Fruit fly (Drosophila melanogaster) whole organism, embryonic: ENCODE results near the gene pnt.

ENCODE experiments used
- Atf6 ChIP-seq: fragments of 200-800 bp; sonication (Bioruptor generic); IDR thresholded peaks from 2 replicates; pipeline ENCODE4 v1.3.6; 2022; ENCODE audit warnings: missing biosample characterization, missing genetic modification characterization
- B-H1 ChIP-seq: fragments of 200-800 bp; sonication (Bioruptor generic); IDR thresholded peaks from 3 replicates; pipeline ENCODE4 v1.3.6; 2022; ENCODE audit warnings: missing biosample characterization, missing genetic modification characterization
- CG12391 ChIP-seq: fragments of 200-800 bp; sonication (Bioruptor generic); optimal IDR thresholded peaks from 3 replicates; lab custom pipeline; 2018; ENCODE audit warnings: missing biosample characterization, mild to moderate bottlenecking, missing genetic modification characterization, moderate library complexity
- CG12769 ChIP-seq: fragments of 200-800 bp; sonication (Bioruptor generic); optimal IDR thresholded peaks from 2 replicates; lab custom pipeline; 2019; ENCODE audit warnings: missing biosample characterization, mild to moderate bottlenecking, missing genetic modification characterization, moderate library complexity
- CG13123 ChIP-seq: fragments of 200-800 bp; sonication (Bioruptor generic); optimal IDR thresholded peaks from 2 replicates; lab custom pipeline; 2016; ENCODE audit warnings: missing biosample characterization, missing genetic modification characterization
- CG13624 ChIP-seq: fragments of 200-800 bp; sonication (Bioruptor generic); optimal IDR thresholded peaks from 2 replicates; lab custom pipeline; 2016; ENCODE audit warnings: missing biosample characterization, missing genetic modification characterization
- CG15269 ChIP-seq: fragments of 200-800 bp; sonication (Bioruptor generic); optimal IDR thresholded peaks from 2 replicates; lab custom pipeline; 2018; ENCODE audit warnings: missing biosample characterization, mild to moderate bottlenecking, missing genetic modification characterization, moderate library complexity
- CG1602 ChIP-seq: fragments of 200-800 bp; sonication (Bioruptor generic); optimal IDR thresholded peaks from 3 replicates; lab custom pipeline; 2016; ENCODE audit warnings: missing biosample characterization, missing genetic modification characterization
- CG2120 ChIP-seq: fragments of 200-800 bp; sonication (Bioruptor generic); optimal IDR thresholded peaks from 3 replicates; lab custom pipeline; 2016; ENCODE audit warnings: missing biosample characterization, missing genetic modification characterization
- CG2202 ChIP-seq: fragments of 200-800 bp; sonication (Bioruptor generic); optimal IDR thresholded peaks from 2 replicates; lab custom pipeline; 2018; ENCODE audit warnings: missing biosample characterization, mild to moderate bottlenecking, missing genetic modification characterization
- CG3065 ChIP-seq: fragments of 200-800 bp; sonication (Bioruptor generic); optimal IDR thresholded peaks from 2 replicates; lab custom pipeline; 2016; ENCODE audit warnings: missing biosample characterization, missing genetic modification characterization
- CG31388 ChIP-seq: fragments of 200-800 bp; sonication (Bioruptor generic); optimal IDR thresholded peaks from 2 replicates; lab custom pipeline; 2016; ENCODE audit warnings: missing biosample characterization, missing genetic modification characterization
- CG3163 ChIP-seq: fragments of 200-800 bp; sonication (Bioruptor generic); optimal IDR thresholded peaks from 3 replicates; lab custom pipeline; 2016; ENCODE audit warnings: missing biosample characterization, missing genetic modification characterization
- CG32772 ChIP-seq: fragments of 200-800 bp; sonication (Bioruptor generic); IDR thresholded peaks from 2 replicates; pipeline ENCODE4 v1.3.6; 2022; ENCODE audit warnings: missing biosample characterization, missing genetic modification characterization
- CG3281 ChIP-seq: fragments of 200-800 bp; sonication (Bioruptor generic); optimal IDR thresholded peaks from 3 replicates; lab custom pipeline; 2017; ENCODE audit warnings: missing biosample characterization, mild to moderate bottlenecking, missing genetic modification characterization
- CG33213 ChIP-seq: fragments of 200-800 bp; sonication (Bioruptor generic); optimal IDR thresholded peaks from 3 replicates; lab custom pipeline; 2016; ENCODE audit warnings: missing biosample characterization, missing genetic modification characterization
- CG42726 ChIP-seq: fragments of 200-800 bp; sonication (Bioruptor generic); IDR thresholded peaks from 2 replicates; pipeline ENCODE4 v1.3.6; 2022; ENCODE audit warnings: missing biosample characterization, missing genetic modification characterization; ENCODE audit not compliant: partially characterized antibody
- CG5180 ChIP-seq: fragments of 200-800 bp; sonication (Bioruptor generic); optimal IDR thresholded peaks from 3 replicates; lab custom pipeline; 2017; ENCODE audit warnings: missing biosample characterization, missing genetic modification characterization, mild to moderate bottlenecking, moderate library complexity, missing genetic modification reagents
- CG9817 ChIP-seq: fragments of 200-800 bp; sonication (Bioruptor generic); optimal IDR thresholded peaks from 2 replicates; lab custom pipeline; 2018; ENCODE audit warnings: missing biosample characterization, mild to moderate bottlenecking, missing genetic modification characterization, moderate library complexity
- D19A ChIP-seq: fragments of 200-800 bp; optimal IDR thresholded peaks from 3 replicates; lab custom pipeline; 2019; ENCODE audit warnings: missing biosample characterization, mild to moderate bottlenecking, missing genetic modification characterization, moderate library complexity
- Eip74EF ChIP-seq, 2 experiments: fragments of 200-800 bp in 1 of 2; fragments of >200 bp in 1 of 2; sonication (Bioruptor generic) in 1 of 2; optimal IDR thresholded peaks; 2 replicates each; lab custom pipeline; 2017 to 2019; ENCODE audit warnings: missing biosample characterization in 2 of 2, missing genetic modification characterization in 2 of 2, mild to moderate bottlenecking in 1 of 2, moderate library complexity in 1 of 2
- Fer3 ChIP-seq: fragments of 200-800 bp; sonication (Bioruptor generic); optimal IDR thresholded peaks from 2 replicates; lab custom pipeline; 2018; ENCODE audit warnings: missing biosample characterization, mild to moderate bottlenecking, missing genetic modification characterization, moderate library complexity
- MESR4 ChIP-seq: fragments of 200-800 bp; sonication (Bioruptor generic); optimal IDR thresholded peaks from 2 replicates; lab custom pipeline; 2018; ENCODE audit warnings: missing biosample characterization, mild to moderate bottlenecking, missing genetic modification characterization, moderate library complexity
- Six4 ChIP-seq: fragments of 200-800 bp; sonication (Bioruptor generic); optimal IDR thresholded peaks from 2 replicates; lab custom pipeline; 2016; ENCODE audit warnings: missing biosample characterization, missing genetic modification characterization
- az2 ChIP-seq: fragments of 200-800 bp; sonication (Bioruptor generic); optimal IDR thresholded peaks from 3 replicates; lab custom pipeline; 2016; ENCODE audit warnings: missing biosample characterization, missing genetic modification characterization
- danr ChIP-seq: fragments of 200-800 bp; sonication (Bioruptor generic); IDR thresholded peaks from 2 replicates; pipeline ENCODE4 v1.3.6; 2022; ENCODE audit warnings: missing biosample characterization, missing genetic modification characterization
- dmrt11E ChIP-seq: fragments of 200-800 bp; sonication (Bioruptor generic); optimal IDR thresholded peaks from 3 replicates; lab custom pipeline; 2018; ENCODE audit warnings: missing biosample characterization, mild to moderate bottlenecking, missing genetic modification characterization, moderate library complexity
- dpn ChIP-seq, 2 experiments: fragments of 200-800 bp; sonication (Bioruptor generic); optimal IDR thresholded peaks; 3 replicates each; lab custom pipeline; 2016; ENCODE audit warnings: missing biosample characterization in 2 of 2, missing genetic modification characterization in 2 of 2
- esg ChIP-seq: fragments of 200-800 bp; sonication (Bioruptor generic); conservative IDR thresholded peaks from 2 replicates; pipeline ENCODE4 v1.3.6; 2022; ENCODE audit warnings: missing biosample characterization, missing genetic modification characterization
- hbn ChIP-seq: fragments of 200-800 bp; sonication (Bioruptor generic); IDR thresholded peaks from 2 replicates; pipeline ENCODE4 v1.3.6; 2022; ENCODE audit warnings: missing biosample characterization, missing genetic modification characterization; ENCODE audit not compliant: partially characterized antibody
- ind ChIP-seq: fragments of 200-800 bp; sonication (Bioruptor generic); optimal IDR thresholded peaks from 3 replicates; lab custom pipeline; 2016; ENCODE audit warnings: missing biosample characterization, missing genetic modification characterization
- jigr1 ChIP-seq: fragments of 200-800 bp; sonication (Bioruptor generic); IDR thresholded peaks from 3 replicates; pipeline ENCODE4 v1.3.6; 2022; ENCODE audit warnings: missing biosample characterization, missing genetic modification characterization
- kay ChIP-seq: fragments of 200-800 bp; sonication (Bioruptor generic); optimal IDR thresholded peaks from 2 replicates; lab custom pipeline; 2016; ENCODE audit warnings: missing biosample characterization, missing genetic modification characterization
- ken ChIP-seq: fragments of 200-800 bp; sonication (Bioruptor generic); IDR thresholded peaks from 3 replicates; pipeline ENCODE4 v1.3.6; 2022; ENCODE audit warnings: missing biosample characterization, missing genetic modification characterization
- kni ChIP-seq: fragments of 200-800 bp; sonication (Bioruptor generic); optimal IDR thresholded peaks from 3 replicates; lab custom pipeline; 2017; ENCODE audit warnings: mild to moderate bottlenecking, missing biosample characterization, missing genetic modification reagents, missing genetic modification characterization
- lola ChIP-seq, 3 experiments: fragments of >200 bp in 2 of 3; fragments of 200-800 bp in 1 of 3; sonication (Bioruptor generic) in 1 of 3; optimal IDR thresholded peaks; 2 replicates each; lab custom pipeline; 2017 to 2019; ENCODE audit warnings: missing biosample characterization in 3 of 3, missing genetic modification characterization in 3 of 3, mild to moderate bottlenecking in 1 of 3, moderate library complexity in 1 of 3
- lov ChIP-seq, 2 experiments: fragments of 200-800 bp in 1 of 2; fragments of >200 bp in 1 of 2; sonication (Bioruptor generic) in 1 of 2; IDR thresholded peaks in 1 of 2; optimal IDR thresholded peaks in 1 of 2; 2 replicates in 1 of 2; 3 replicates in 1 of 2; pipeline versions ENCODE4 v1.3.6 to Lab custom; 2017 to 2022; ENCODE audit warnings: missing biosample characterization in 1 of 2, missing genetic modification characterization in 1 of 2
- nerfin-1 ChIP-seq: fragments of 200-800 bp; sonication (Bioruptor generic); optimal IDR thresholded peaks from 3 replicates; lab custom pipeline; 2019; ENCODE audit warnings: missing biosample characterization, mild to moderate bottlenecking, missing genetic modification characterization, moderate library complexity
- pan ChIP-seq, 4 experiments: fragments of >200 bp in 3 of 4; fragments of 200-800 bp in 1 of 4; sonication (Bioruptor generic) in 1 of 4; optimal IDR thresholded peaks in 3 of 4; IDR thresholded peaks in 1 of 4; 2 replicates each; pipeline versions ENCODE4 v1.3.6 to Lab custom; 2017 to 2022; ENCODE audit warnings: missing biosample characterization in 2 of 4, missing genetic modification characterization in 2 of 4, mixed read lengths in 1 of 4
- run ChIP-seq: fragments of 200-800 bp; sonication (Bioruptor generic); optimal IDR thresholded peaks from 3 replicates; lab custom pipeline; 2018; ENCODE audit warnings: missing biosample characterization, mild to moderate bottlenecking, missing genetic modification characterization
- salm ChIP-seq: fragments of 200-800 bp; sonication (Bioruptor generic); optimal IDR thresholded peaks from 2 replicates; lab custom pipeline; 2018; ENCODE audit warnings: missing biosample characterization, mild to moderate bottlenecking, missing genetic modification characterization
- sens ChIP-seq: fragments of 200-800 bp; sonication (Bioruptor generic); peaks from one replicate; lab custom pipeline; 2016; ENCODE audit warnings: missing biosample characterization, missing genetic modification characterization
- slou ChIP-seq: fragments of 200-800 bp; sonication (Bioruptor generic); optimal IDR thresholded peaks from 3 replicates; lab custom pipeline; 2016; ENCODE audit warnings: missing biosample characterization, missing genetic modification characterization
- tap ChIP-seq: fragments of 200-800 bp; optimal IDR thresholded peaks from 3 replicates; lab custom pipeline; 2019; ENCODE audit warnings: missing biosample characterization, mild to moderate bottlenecking, missing genetic modification characterization, moderate library complexity
- tio ChIP-seq: fragments of 200-800 bp; sonication (Bioruptor generic); optimal IDR thresholded peaks from 2 replicates; lab custom pipeline; 2017; ENCODE audit warnings: missing biosample characterization, missing genetic modification characterization, inconsistent platforms
- trem ChIP-seq: fragments of 200-800 bp; optimal IDR thresholded peaks from 3 replicates; lab custom pipeline; 2019; ENCODE audit warnings: missing biosample characterization, mild to moderate bottlenecking, missing genetic modification characterization, moderate library complexity

Gene pnt

DNA sequence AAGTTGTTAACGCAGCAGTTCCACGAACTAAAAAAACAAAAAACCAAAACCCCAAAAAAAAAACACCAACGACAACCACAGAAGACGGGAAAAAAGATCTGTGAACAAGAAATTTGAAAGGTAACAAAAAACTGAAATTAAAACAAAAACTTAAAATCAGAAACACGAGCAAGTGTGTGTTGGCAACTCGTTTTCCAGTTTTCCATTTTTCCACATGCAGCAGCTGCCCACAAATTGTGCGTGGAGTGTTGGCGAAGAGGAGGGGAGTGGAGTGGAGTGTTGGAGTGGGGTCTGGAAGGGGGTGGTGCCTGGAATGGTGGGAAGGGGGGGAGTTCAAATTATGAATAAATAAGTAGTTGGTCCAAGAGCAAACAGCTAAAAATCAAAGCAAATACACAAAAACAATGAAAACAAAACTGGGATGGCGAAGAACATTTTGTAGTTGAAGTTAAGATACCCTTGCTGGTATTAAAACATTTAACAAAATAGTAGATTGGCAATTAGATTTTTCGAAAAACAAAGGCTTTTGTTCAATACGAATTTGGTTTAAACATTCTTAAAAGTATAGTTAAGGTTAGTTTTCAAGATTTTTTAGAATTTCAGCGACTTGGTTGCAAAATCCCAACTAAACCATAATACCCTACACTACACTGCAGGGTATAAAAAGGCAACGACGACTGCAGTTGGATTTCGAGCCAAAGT is 12.5 kb downstream of the pnt start (continued):
- TF ChIP-seq ken (0 out of 3 replicates have a peak, but pooled peaks have one; percentile 33), CG13624 (GFP tag; lab: Kevin White, UChicago) (peak; percentile 4), lov (optimal IDR thresholded peaks at IDR 0.05; lab: Kevin White, UChicago) (no peak), lov (GFP tag; IDR thresholded peaks at IDR 0.05; lab: Robert Waterston, UW) (0 out of 3 replicates have a peak, but pooled peaks have one; percentile 16), CG12769 (tag; lab: Kevin White, UChicago) (peak; percentile 51), CG5180 (GFP tag; lab: Kevin White, UChicago) (peak; percentile 34), salm (tag; lab: Kevin White, UChicago) (peak; percentile 4), dmrt11E (tag; lab: Kevin White, UChicago) (peak; percentile 67), kni (GFP tag; lab: Kevin White, UChicago) (peak; percentile 20), esg (GFP tag; lab: Robert Waterston, UW) (peak; percentile 27), dpn (GFP tag; optimal IDR thresholded peaks at IDR 0.05; lab: Kevin White, UChicago) (peak in 1 of 2 experiments; percentile 22), CG2202 (peak; percentile 40), CG12391 (tag; lab: Kevin White, UChicago) (peak; percentile 57), slou (GFP tag; lab: Kevin White, UChicago) (no peak), CG1602 (GFP tag; lab: Kevin White, UChicago) (peak; percentile 30), MESR4 (GFP tag; lab: Kevin White, UChicago) (no peak), CG32772 (GFP tag; lab: Robert Waterston, UW) (no peak), danr (GFP tag; lab: Robert Waterston, UW) (0 out of 2 replicates have a peak, but pooled peaks have one; percentile 29), CG2120 (peak; percentile 30), sens (GFP tag; lab: Kevin White, UChicago) (peak; percentile 91), az2 (GFP tag; lab: Kevin White, UChicago) (peak; percentile 38), CG3065 (GFP tag; lab: Kevin White, UChicago) (no peak), ind (GFP tag; lab: Kevin White, UChicago) (peak; percentile 36), CG3163 (GFP tag; lab: Kevin White, UChicago) (peak; percentile 41), hbn (no peak), CG31388 (GFP tag; lab: Kevin White, UChicago) (no peak), CG15269 (tag; lab: Kevin White, UChicago) (peak; percentile 25), CG33213 (GFP tag; lab: Kevin White, UChicago) (peak; percentile 20), tio (peak; percentile 34), lola (GFP tag; optimal IDR thresholded peaks at IDR 0.05; lab: Kevin White, UChicago) (peak in 1 of 3 experiments; percentile 72), Eip74EF (GFP tag; optimal IDR thresholded peaks at IDR 0.05; lab: Kevin White, UChicago) (peak in 1 of 2 experiments; percentile 27)

DNA sequence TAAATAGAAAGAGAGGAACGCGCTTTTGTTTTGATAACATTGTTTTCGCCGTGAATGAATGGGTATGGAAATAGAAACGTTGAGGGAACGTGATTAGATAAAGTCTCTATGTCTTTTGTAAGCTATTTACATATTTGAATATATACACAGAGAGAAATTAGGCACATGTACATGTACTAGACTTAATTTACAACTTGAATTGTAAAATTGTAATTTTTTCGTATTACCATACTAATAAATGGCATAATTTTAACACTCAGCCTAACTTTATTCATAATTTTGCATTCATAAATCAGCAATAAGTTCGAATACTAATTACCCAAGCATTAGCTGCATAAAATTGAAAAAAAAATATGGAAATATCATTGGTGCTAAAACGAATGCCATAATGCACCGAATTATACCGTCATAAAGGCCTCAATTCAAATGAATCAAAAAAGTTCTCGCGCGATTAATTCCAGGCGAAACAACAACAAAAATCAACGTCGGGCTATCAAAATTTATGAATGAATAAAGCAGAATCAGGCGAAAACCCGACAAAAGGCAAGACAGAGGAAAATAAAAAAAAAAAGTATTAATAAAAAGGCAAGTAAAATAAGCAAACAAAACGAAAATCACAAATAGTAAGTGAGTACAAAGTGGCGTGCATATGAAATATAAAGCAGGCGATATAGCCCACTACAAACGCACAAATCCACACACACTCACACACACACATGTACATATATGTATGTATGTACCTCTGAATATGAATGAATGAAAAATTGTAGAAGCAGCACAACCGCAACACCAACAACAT is 13.2 kb downstream of the pnt start:
- peak; percentile 27 for TF ChIP-seq tap (tag; lab: Kevin White, UChicago)
- TF ChIP-seq run (tag; lab: Kevin White, UChicago) = no peak
- TF ChIP-seq CG42726 (GFP tag; lab: Robert Waterston, UW) = no peak
- peak; percentile 50 for TF ChIP-seq trem (tag; lab: Kevin White, UChicago)
- no peak for TF ChIP-seq CG13123
- TF ChIP-seq D19A (tag; lab: Kevin White, UChicago) = peak; percentile 59
- TF ChIP-seq CG3281 = peak; percentile 76
- TF ChIP-seq jigr1 (GFP tag; lab: Robert Waterston, UW) = no peak
- no peak for TF ChIP-seq B-H1 (GFP tag; lab: Robert Waterston, UW)
- TF ChIP-seq kay (GFP tag; lab: Kevin White, UChicago) = peak; percentile 42
- TF ChIP-seq CG9817 (tag; lab: Kevin White, UChicago) = peak; percentile 4
- TF ChIP-seq Fer3 = peak; percentile 62
- peak; percentile 32 for TF ChIP-seq Six4 (GFP tag; lab: Kevin White, UChicago)
- peak; percentile 50 for TF ChIP-seq nerfin-1 (tag; lab: Kevin White, UChicago)
- TF ChIP-seq az2 (GFP tag; lab: Kevin White, UChicago) = peak; percentile 32
- peak; percentile 59 for TF ChIP-seq Atf6 (GFP tag; lab: Robert Waterston, UW)
- TF ChIP-seq pan (optimal IDR thresholded peaks at IDR 0.05; lab: Kevin White, UChicago) = no peak
- peak in 1 of 2 experiments; percentile 31 for TF ChIP-seq pan (GFP tag; optimal IDR thresholded peaks at IDR 0.05 in 1 of 2, IDR thresholded peaks at IDR 0.05 in 1 of 2)
